Worm (Caenorhabditis elegans) whole organism, dauer: Measurements from ENCODE around the gene pqn-42.

Experiments
- unc-62 ChIP-seq: sonication (generic microtip); optimal IDR thresholded peaks from 2 replicates; lab custom pipeline; 2017; ENCODE audit warnings: missing biosample characterization, missing genetic modification reagents, missing genetic modification characterization

pqn-42 gene

ce11 chrII:2411555-2411954 lies 47.2 kb downstream of the pqn-42 start:
- no peak for TF ChIP-seq unc-62 (GFP tag; lab: Kevin White, UChicago)

- no peak for TF ChIP-seq unc-62 (GFP tag; lab: Kevin White, UChicago)
Measured at ce11 chrII:2411093-2411492, 47.7 kb downstream of the pqn-42 start.

ce11 chrII:2403984-2404383 lies 54.8 kb downstream of the pqn-42 start, which contains the start of gene F16G10.1:
F16G10.1 (plus strand) TSS chrII:2404284.
- TF ChIP-seq unc-62 (GFP tag; lab: Kevin White, UChicago): no peak
